Worm (Caenorhabditis elegans): ENCODE measurements around the gene twk-16.

twk-16 gene

DNA sequence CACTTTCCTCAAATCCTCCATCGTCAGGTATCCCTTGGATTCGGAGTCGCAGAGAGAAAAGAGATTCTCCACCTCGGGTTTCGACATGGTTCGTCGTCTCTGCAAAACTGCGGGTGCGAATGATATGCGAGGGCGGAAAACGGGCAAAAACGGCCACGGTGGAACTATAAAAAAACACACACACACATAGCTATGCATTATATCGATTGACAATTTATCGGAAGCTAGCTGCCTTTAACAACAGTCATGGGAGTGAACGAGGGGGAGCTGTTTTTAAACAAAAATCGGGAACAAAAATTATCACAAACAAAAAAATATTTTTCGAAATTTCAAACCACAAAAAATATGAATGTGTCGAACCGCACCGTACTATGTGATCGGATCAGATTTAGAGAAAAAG lies 21.6 kb upstream of the twk-16 start, which contains the start of gene rsef-1:
Gene rsef-1 (minus strand): TSS at position 101 of the 400 bp plus-strand sequence.
- TF ChIP-seq zag-1 (tag; optimal IDR thresholded peaks at IDR 0.05), result no peak
- TF ChIP-seq mdt-29 (GFP tag; IDR thresholded peaks at IDR 0.05), result no peak
- no peak for TF ChIP-seq Y48G9A.11 (GFP tag; IDR thresholded peaks at IDR 0.05)
- TF ChIP-seq snpc-1.2 (GFP tag; IDR thresholded peaks at IDR 0.05), result no peak

DNA sequence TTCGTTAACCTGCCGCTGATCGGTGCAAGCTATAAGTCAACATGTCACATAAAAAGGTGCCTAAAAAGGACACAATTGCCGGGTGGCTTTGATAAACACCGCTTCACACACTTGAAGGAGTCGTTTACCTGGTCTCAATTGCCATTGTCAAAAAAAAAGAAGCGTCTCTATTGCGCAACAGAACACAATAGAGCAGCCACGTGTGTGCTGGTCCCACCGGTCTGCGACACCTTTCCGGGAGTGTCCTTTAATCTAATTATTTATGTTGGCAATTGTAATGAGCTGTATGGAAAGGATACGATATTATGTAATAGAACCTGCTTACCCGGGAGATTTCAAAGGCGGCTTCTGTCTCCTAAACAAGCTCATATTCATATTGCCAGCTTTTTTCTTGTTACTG lies 19.2 kb upstream of the twk-16 start:
- TF ChIP-seq zip-2 (tag; optimal IDR thresholded peaks at IDR 0.05), result no peak
- TF ChIP-seq D1046.2 (GFP tag; IDR thresholded peaks at IDR 0.05), result no peak
- TF ChIP-seq unc-130 (GFP tag; optimal IDR thresholded peaks at IDR 0.05), result no peak
- no peak for TF ChIP-seq fkh-10 (GFP tag; optimal IDR thresholded peaks at IDR 0.05)
- TF ChIP-seq R02D3.7 (tag; optimal IDR thresholded peaks at IDR 0.05), result no peak
- no peak for TF ChIP-seq jun-1 (tag; optimal IDR thresholded peaks at IDR 0.05)
- no peak for TF ChIP-seq lin-13 (GFP tag; optimal IDR thresholded peaks at IDR 0.05)
- TF ChIP-seq aly-2 (tag; optimal IDR thresholded peaks at IDR 0.05), result no peak
- no peak for TF ChIP-seq skn-1 (tag; optimal IDR thresholded peaks at IDR 0.05)
- no peak for TF ChIP-seq T20F7.1 (GFP tag; optimal IDR thresholded peaks at IDR 0.05)
- no peak for TF ChIP-seq tag-97 (GFP tag; IDR thresholded peaks at IDR 0.05)
- TF ChIP-seq arid-1 (GFP tag; conservative IDR thresholded peaks at IDR 0.05), result no peak
- no peak for TF ChIP-seq egl-43 (GFP tag; IDR thresholded peaks at IDR 0.05)
- no peak for TF ChIP-seq egl-27 (tag; optimal IDR thresholded peaks at IDR 0.05)
- TF ChIP-seq fos-1 (tag; optimal IDR thresholded peaks at IDR 0.05), result no peak
- TF ChIP-seq T26A8.4 (GFP tag; IDR thresholded peaks at IDR 0.05), result no peak

DNA sequence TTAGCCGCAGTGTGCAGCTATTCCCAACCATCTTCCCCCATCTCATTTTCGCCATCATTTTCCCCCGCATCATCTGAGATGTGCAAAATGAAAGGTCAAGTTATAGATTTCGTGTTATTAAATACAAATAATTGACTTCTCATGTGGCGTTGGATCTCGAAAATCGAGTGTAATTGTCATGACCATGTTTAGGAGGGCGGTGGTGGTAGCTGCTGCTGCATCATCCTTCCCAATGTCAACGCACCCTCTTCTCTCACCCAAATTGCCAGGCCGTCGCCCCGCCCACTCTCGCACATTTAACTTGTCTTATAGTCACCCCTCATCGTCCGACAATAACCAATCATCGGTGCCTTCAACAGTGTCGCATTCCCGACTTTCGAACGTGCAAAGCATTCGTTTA lies 17.7 kb upstream of the twk-16 start, which contains the start of gene ceh-30:
Gene ceh-30 (plus strand): TSS at position 301 of the 400 bp plus-strand sequence.
- TF ChIP-seq nhr-111 (GFP tag; optimal IDR thresholded peaks at IDR 0.05), result no peak
- no peak for TF ChIP-seq Y48G9A.11 (GFP tag; IDR thresholded peaks at IDR 0.05)
- TF ChIP-seq egl-43 (GFP tag; IDR thresholded peaks at IDR 0.05), result no peak
- no peak for TF ChIP-seq unc-62 (GFP tag; optimal IDR thresholded peaks at IDR 0.05 in 1 of 2)
- TF ChIP-seq unc-62 (tag; optimal IDR thresholded peaks at IDR 0.05), result no peak
- no peak for TF ChIP-seq arid-1 (GFP tag; conservative IDR thresholded peaks at IDR 0.05)
- TF ChIP-seq nhr-77 (tag; optimal IDR thresholded peaks at IDR 0.05), result no peak
- TF ChIP-seq ZK546.5 (tag; optimal IDR thresholded peaks at IDR 0.05), result no peak
- TF ChIP-seq set-16 (GFP tag; IDR thresholded peaks at IDR 0.05), result peak; percentile 29; the same call in 1 of the 2 replicates

DNA sequence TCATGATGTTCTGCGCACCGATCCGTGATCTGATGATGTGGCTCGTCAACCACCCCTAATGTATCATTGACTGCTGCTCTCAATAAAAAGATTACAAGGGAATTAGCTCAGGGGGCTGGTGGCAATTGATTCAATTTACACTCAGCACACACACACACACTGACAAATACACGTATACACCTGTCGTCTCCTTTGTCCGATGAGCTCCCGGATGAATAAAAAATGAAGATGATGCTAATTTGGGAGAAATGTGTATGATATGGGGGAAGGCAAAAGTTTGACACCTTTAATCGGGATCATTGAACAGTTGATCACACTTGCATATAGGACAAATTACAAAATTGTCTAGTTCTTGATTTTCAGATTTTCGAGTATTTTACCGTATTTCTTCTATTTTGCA lies 13.9 kb upstream of the twk-16 start:
- peak in 1 of 2 experiments; percentile 98 for TF ChIP-seq unc-62 (GFP tag; optimal IDR thresholded peaks at IDR 0.05 in 1 of 2)
- no peak for TF ChIP-seq unc-62 (tag; optimal IDR thresholded peaks at IDR 0.05)
- no peak for TF ChIP-seq D1046.2 (GFP tag; IDR thresholded peaks at IDR 0.05)

DNA sequence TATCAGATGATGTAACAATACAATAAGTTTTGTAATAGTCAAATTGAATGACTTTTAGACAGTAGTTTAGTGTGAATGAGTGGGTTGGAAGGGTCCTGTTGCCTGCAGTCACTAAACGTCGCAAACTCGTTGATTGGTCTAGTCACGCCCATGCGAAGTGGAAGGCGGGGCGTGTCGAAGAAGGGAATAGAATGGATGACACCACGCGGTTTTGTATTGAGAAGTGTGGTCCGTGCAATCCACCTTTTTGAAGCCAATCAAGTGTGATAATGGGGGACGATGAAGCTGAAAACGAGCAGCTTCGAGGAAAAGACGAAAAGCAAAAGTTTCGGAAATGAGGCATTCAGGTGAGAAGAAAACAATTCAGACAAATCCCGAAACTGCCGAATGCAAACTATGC lies 10.6 kb upstream of the twk-16 start, which contains the start of gene ceh-31:
Gene ceh-31 (minus strand): TSS at position 101 of the 400 bp plus-strand sequence.
- TF ChIP-seq fos-1 (tag; optimal IDR thresholded peaks at IDR 0.05) (no peak), daf-19 (GFP tag; conservative IDR thresholded peaks at IDR 0.05) (no peak), madf-9 (GFP tag; conservative IDR thresholded peaks at IDR 0.05) (no peak), rbr-2 (tag; optimal IDR thresholded peaks at IDR 0.05) (no peak), ztf-7 (tag; optimal IDR thresholded peaks at IDR 0.05) (no peak), snpc-1.2 (GFP tag; IDR thresholded peaks at IDR 0.05) (no peak), F37D6.2 (tag; optimal IDR thresholded peaks at IDR 0.05) (no peak), snpc-4 (tag; optimal IDR thresholded peaks at IDR 0.05) (no peak), gei-8 (GFP tag; optimal IDR thresholded peaks at IDR 0.05) (no peak), madf-5 (GFP tag; IDR thresholded peaks at IDR 0.05) (no peak), T20F7.1 (GFP tag; optimal IDR thresholded peaks at IDR 0.05) (no peak), cey-2 (tag; optimal IDR thresholded peaks at IDR 0.05; ENCODE audit: borderline replicate concordance, insufficient read depth) (no peak), lin-13 (GFP tag; optimal IDR thresholded peaks at IDR 0.05) (no peak), dve-1 (tag; optimal IDR thresholded peaks at IDR 0.05; ENCODE audit: insufficient read depth) (no peak)
